Worm (Caenorhabditis elegans) whole organism, L3 larva: Measurements from ENCODE around the gene thoc-5.
A peak's percentile ranks its signal among the peaks of the same experiment; 100 is the strongest.

Experiments used
- R02D3.7 ChIP-seq: fragments of 150-350 bp; optimal IDR thresholded peaks from 2 replicates; lab custom pipeline; 2014; ENCODE audit warnings: missing biosample characterization, missing genetic modification characterization
- aly-2 ChIP-seq: fragments of 150-350 bp; optimal IDR thresholded peaks from 2 replicates; lab custom pipeline; 2014; ENCODE audit warnings: missing biosample characterization, missing genetic modification characterization
- ceh-16 ChIP-seq: sonication (generic microtip); optimal IDR thresholded peaks from 2 replicates; lab custom pipeline; 2017; ENCODE audit warnings: missing biosample characterization, missing genetic modification characterization
- ceh-28 ChIP-seq: fragments of 150-350 bp; optimal IDR thresholded peaks from 2 replicates; lab custom pipeline; 2014; ENCODE audit warnings: missing biosample characterization, missing genetic modification reagents, missing genetic modification characterization
- ceh-82 ChIP-seq: fragments of 150-350 bp; optimal IDR thresholded peaks from 2 replicates; lab custom pipeline; 2014; ENCODE audit warnings: missing biosample characterization, missing genetic modification characterization
- ceh-9 ChIP-seq: sonication (generic microtip); optimal IDR thresholded peaks from 2 replicates; lab custom pipeline; 2018; ENCODE audit warnings: missing biosample characterization, missing genetic modification characterization
- daf-12 ChIP-seq: fragments of 150-350 bp; optimal IDR thresholded peaks from 2 replicates; lab custom pipeline; 2014; ENCODE audit warnings: missing biosample characterization, missing genetic modification reagents, missing genetic modification characterization
- egl-27 ChIP-seq: sonication (generic microtip); optimal IDR thresholded peaks from 4 replicates; lab custom pipeline; 2017; ENCODE audit warnings: missing biosample characterization, missing genetic modification reagents, missing genetic modification characterization
- egl-5 ChIP-seq: fragments of 150-350 bp; optimal IDR thresholded peaks from 2 replicates; lab custom pipeline; 2017; ENCODE audit warnings: missing biosample characterization, missing genetic modification reagents, missing genetic modification characterization, inconsistent platforms
- elt-1 ChIP-seq: fragments of 150-350 bp; optimal IDR thresholded peaks from 2 replicates; lab custom pipeline; 2014; ENCODE audit warnings: missing biosample characterization, missing genetic modification characterization
- elt-2 ChIP-seq: sonication (generic microtip); optimal IDR thresholded peaks from 2 replicates; lab custom pipeline; 2016; ENCODE audit warnings: missing genetic modification reagents, mild to moderate bottlenecking, missing genetic modification characterization, missing compliant biosample characterization
- elt-3 ChIP-seq, 3 experiments: fragments of 150-350 bp in 1 of 3; sonication (generic microtip) in 2 of 3; optimal IDR thresholded peaks; 2 replicates in 2 of 3; 4 replicates in 1 of 3; lab custom pipeline; 2014 to 2017; ENCODE audit warnings: missing biosample characterization in 3 of 3, missing genetic modification characterization in 3 of 3
- eor-1 ChIP-seq, 2 experiments: fragments of 150-350 bp; optimal IDR thresholded peaks; 2 replicates each; lab custom pipeline; 2014 to 2018; ENCODE audit warnings: missing biosample characterization in 2 of 2, missing genetic modification characterization in 2 of 2
- fkh-10 ChIP-seq: sonication (generic microtip); optimal IDR thresholded peaks from 2 replicates; lab custom pipeline; 2017; ENCODE audit warnings: missing biosample characterization, missing genetic modification reagents, missing genetic modification characterization
- fkh-2 ChIP-seq: fragments of 150-350 bp; optimal IDR thresholded peaks from 2 replicates; lab custom pipeline; 2014; ENCODE audit warnings: missing biosample characterization, missing genetic modification reagents, missing genetic modification characterization
- fos-1 ChIP-seq: fragments of 150-350 bp; optimal IDR thresholded peaks from 2 replicates; lab custom pipeline; 2014; ENCODE audit warnings: missing biosample characterization, missing genetic modification characterization
- hmg-11 ChIP-seq: sonication (generic microtip); optimal IDR thresholded peaks from 2 replicates; lab custom pipeline; 2016; ENCODE audit warnings: missing genetic modification characterization, missing compliant biosample characterization
- jun-1 ChIP-seq: fragments of 150-350 bp; optimal IDR thresholded peaks from 2 replicates; lab custom pipeline; 2014; ENCODE audit warnings: missing biosample characterization, missing genetic modification reagents, missing genetic modification characterization
- lin-15B ChIP-seq: fragments of 150-350 bp; optimal IDR thresholded peaks from 2 replicates; lab custom pipeline; 2014; ENCODE audit warnings: missing biosample characterization, missing genetic modification characterization
- lin-39 ChIP-seq: fragments of 150-350 bp; optimal IDR thresholded peaks from 2 replicates; lab custom pipeline; 2018; ENCODE audit warnings: missing biosample characterization, missing genetic modification reagents, missing genetic modification characterization
- lsy-12 ChIP-seq: sonication (generic microtip); optimal IDR thresholded peaks from 2 replicates; lab custom pipeline; 2016; ENCODE audit warnings: mild to moderate bottlenecking, missing genetic modification characterization, missing compliant biosample characterization
- mml-1 ChIP-seq: fragments of 150-350 bp; sonication (generic microtip); optimal IDR thresholded peaks from 3 replicates; lab custom pipeline; 2014; ENCODE audit warnings: missing biosample characterization, missing genetic modification characterization
- nfya-1 ChIP-seq: sonication (generic microtip); optimal IDR thresholded peaks from 2 replicates; lab custom pipeline; 2017; ENCODE audit warnings: missing genetic modification characterization, mild to moderate bottlenecking, missing compliant biosample characterization, antibody characterized with exemption, moderate library complexity; ENCODE audit not compliant: insufficient read depth
- nhr-11 ChIP-seq: fragments of 150-350 bp; optimal IDR thresholded peaks from 2 replicates; lab custom pipeline; 2014; ENCODE audit warnings: missing biosample characterization, missing genetic modification characterization
- nhr-12 ChIP-seq: fragments of 150-350 bp; optimal IDR thresholded peaks from 2 replicates; lab custom pipeline; 2014; ENCODE audit warnings: missing biosample characterization, missing genetic modification characterization
- nhr-23 ChIP-seq: fragments of 150-350 bp; optimal IDR thresholded peaks from 2 replicates; lab custom pipeline; 2014; ENCODE audit warnings: missing biosample characterization, missing genetic modification reagents, missing genetic modification characterization
- nhr-237 ChIP-seq: fragments of 150-350 bp; optimal IDR thresholded peaks from 2 replicates; lab custom pipeline; 2014; ENCODE audit warnings: missing biosample characterization, missing genetic modification characterization
- nhr-25 ChIP-seq: sonication (generic microtip); optimal IDR thresholded peaks from 2 replicates; lab custom pipeline; 2017; ENCODE audit warnings: missing biosample characterization, missing genetic modification characterization
- nhr-28 ChIP-seq: fragments of 150-350 bp; optimal IDR thresholded peaks from 2 replicates; lab custom pipeline; 2014; ENCODE audit warnings: missing biosample characterization, missing genetic modification characterization
- nhr-43 ChIP-seq: sonication (generic microtip); optimal IDR thresholded peaks from 2 replicates; lab custom pipeline; 2016; ENCODE audit warnings: mild to moderate bottlenecking, missing genetic modification characterization, missing compliant biosample characterization; ENCODE audit not compliant: poor library complexity, severe bottlenecking
- nhr-67 ChIP-seq: fragments of 150-350 bp; optimal IDR thresholded peaks from 2 replicates; lab custom pipeline; 2014; ENCODE audit warnings: missing biosample characterization, missing genetic modification characterization
- nhr-76 ChIP-seq: fragments of 150-350 bp; sonication (generic microtip); optimal IDR thresholded peaks from 5 replicates; lab custom pipeline; 2014; ENCODE audit warnings: missing biosample characterization, missing genetic modification characterization
- nhr-77 ChIP-seq: fragments of 150-350 bp; optimal IDR thresholded peaks from 2 replicates; lab custom pipeline; 2014; ENCODE audit warnings: missing biosample characterization, missing genetic modification characterization
- pha-4 ChIP-seq: fragments of 150-350 bp; optimal IDR thresholded peaks from 2 replicates; lab custom pipeline; 2014; ENCODE audit warnings: missing biosample characterization, missing genetic modification reagents, missing genetic modification characterization
- pqm-1 ChIP-seq: fragments of 150-350 bp; optimal IDR thresholded peaks from 2 replicates; lab custom pipeline; 2017; ENCODE audit warnings: missing biosample characterization, missing genetic modification characterization, inconsistent platforms
- sea-2 ChIP-seq: fragments of 150-350 bp; sonication (generic microtip); optimal IDR thresholded peaks from 4 replicates; lab custom pipeline; 2014; ENCODE audit warnings: missing biosample characterization, missing genetic modification reagents, missing genetic modification characterization
- skn-1 ChIP-seq: fragments of 150-350 bp; optimal IDR thresholded peaks from 2 replicates; lab custom pipeline; 2014; ENCODE audit warnings: missing biosample characterization, missing genetic modification characterization
- snpc-4 ChIP-seq: fragments of 150-350 bp; optimal IDR thresholded peaks from 2 replicates; lab custom pipeline; 2014; ENCODE audit warnings: missing biosample characterization, missing genetic modification characterization
- tbx-2 ChIP-seq: sonication (generic microtip); optimal IDR thresholded peaks from 2 replicates; lab custom pipeline; 2016; ENCODE audit warnings: mild to moderate bottlenecking, missing genetic modification characterization, missing compliant biosample characterization
- unc-62 ChIP-seq: fragments of 150-350 bp; sonication (generic microtip); optimal IDR thresholded peaks from 4 replicates; lab custom pipeline; 2014; ENCODE audit warnings: missing biosample characterization, missing genetic modification reagents, missing genetic modification characterization
- zag-1 ChIP-seq: fragments of 150-350 bp; optimal IDR thresholded peaks from 2 replicates; lab custom pipeline; 2014; ENCODE audit warnings: missing biosample characterization, missing genetic modification characterization
- ztf-11 ChIP-seq: fragments of 150-350 bp; optimal IDR thresholded peaks from 2 replicates; lab custom pipeline; 2014; ENCODE audit warnings: missing biosample characterization, missing genetic modification characterization
- ztf-4 ChIP-seq: fragments of 150-350 bp; optimal IDR thresholded peaks from 2 replicates; lab custom pipeline; 2014; ENCODE audit warnings: missing biosample characterization, missing genetic modification characterization

The thoc-5 gene

ce11 chrIII:5310940-5311339 is 38.3 kb downstream of the thoc-5 start, which contains the start of gene pqe-1:
TSS of gene pqe-1 (plus strand) at chrIII:5311240.
- TF ChIP-seq nhr-23 (tag; lab: Kevin White, UChicago) (no peak), ceh-82 (tag; lab: Kevin White, UChicago) (no peak), ztf-11 (tag; lab: Kevin White, UChicago) (no peak), jun-1 (no peak), egl-27 (tag; lab: Kevin White, UChicago) (no peak), R02D3.7 (tag; lab: Kevin White, UChicago) (no peak)

- TF ChIP-seq nhr-28 (tag; lab: Kevin White, UChicago) (no peak), R02D3.7 (tag; lab: Kevin White, UChicago) (no peak), egl-27 (tag; lab: Kevin White, UChicago) (no peak), lsy-12 (tag; lab: Kevin White, UChicago) (no peak), ztf-11 (tag; lab: Kevin White, UChicago) (no peak), nhr-12 (tag; lab: Kevin White, UChicago) (no peak), ztf-4 (tag; lab: Kevin White, UChicago) (no peak), mml-1 (tag; lab: Kevin White, UChicago) (no peak), pqm-1 (no peak), unc-62 (GFP tag; lab: Kevin White, UChicago) (no peak), elt-3 (tag; optimal IDR thresholded peaks at IDR 0.05; lab: Kevin White, UChicago) (no peak), aly-2 (tag; lab: Kevin White, UChicago) (no peak), elt-2 (tag; lab: Kevin White, UChicago) (no peak), nfya-1 (tag; lab: Kevin White, UChicago) (no peak), sea-2 (GFP tag; lab: Kevin White, UChicago) (no peak), nhr-237 (tag; lab: Kevin White, UChicago) (no peak), fos-1 (no peak), ceh-16 (tag; lab: Kevin White, UChicago) (no peak), jun-1 (no peak), ceh-28 (tag; lab: Kevin White, UChicago) (no peak)
Observed at ce11 chrIII:5310403-5310802, 38.8 kb downstream of the thoc-5 start.

- peak; percentile 63 for TF ChIP-seq lin-15B (tag; lab: Kevin White, UChicago)
- TF ChIP-seq mml-1 (tag; lab: Kevin White, UChicago), result no peak
- TF ChIP-seq zag-1 (tag; lab: Kevin White, UChicago), result no peak
- no peak for TF ChIP-seq nhr-77 (tag; lab: Kevin White, UChicago)
- TF ChIP-seq elt-1, result no peak
- TF ChIP-seq sea-2 (GFP tag; lab: Kevin White, UChicago), result no peak
- peak; percentile 58 for TF ChIP-seq hmg-11 (tag; lab: Kevin White, UChicago)
- peak; percentile 68 for TF ChIP-seq pha-4
- peak; percentile 75 for TF ChIP-seq nhr-43 (tag; lab: Kevin White, UChicago)
- peak; percentile 21 for TF ChIP-seq snpc-4 (tag; lab: Kevin White, UChicago)
- no peak for TF ChIP-seq jun-1
- no peak for TF ChIP-seq egl-5 (tag; lab: Kevin White, UChicago)
- peak; percentile 87 for TF ChIP-seq ceh-28 (tag; lab: Kevin White, UChicago)
- peak; percentile 80 for TF ChIP-seq nfya-1 (tag; lab: Kevin White, UChicago)
- TF ChIP-seq lin-39, result peak; percentile 40
- peak; percentile 2 for TF ChIP-seq elt-2 (tag; lab: Kevin White, UChicago)
- TF ChIP-seq nhr-25, result peak; percentile 59
- TF ChIP-seq nhr-23 (tag; lab: Kevin White, UChicago), result peak; percentile 64
- no peak for TF ChIP-seq eor-1 (tag; optimal IDR thresholded peaks at IDR 0.05; lab: Kevin White, UChicago)
Observed at ce11 chrIII:5308278-5308677, 40.9 kb downstream of the thoc-5 start, which contains the start of gene mog-3. TSS of gene mog-3 (plus strand) at chrIII:5308596.

- TF ChIP-seq lin-15B (tag; lab: Kevin White, UChicago), result peak; percentile 31
- no peak for TF ChIP-seq sea-2 (GFP tag; lab: Kevin White, UChicago)
- TF ChIP-seq fkh-2 (tag; lab: Kevin White, UChicago), result no peak
- peak; percentile 88 for TF ChIP-seq pha-4
- no peak for TF ChIP-seq lin-39
- TF ChIP-seq ceh-28 (tag; lab: Kevin White, UChicago), result no peak
- TF ChIP-seq elt-1, result no peak
- TF ChIP-seq nhr-76 (tag; lab: Kevin White, UChicago), result no peak
- no peak for TF ChIP-seq eor-1 (tag; optimal IDR thresholded peaks at IDR 0.05; lab: Kevin White, UChicago)
- no peak for TF ChIP-seq fos-1
- no peak for TF ChIP-seq daf-12 (tag; lab: Kevin White, UChicago)
- TF ChIP-seq nhr-28 (tag; lab: Kevin White, UChicago), result no peak
- no peak for TF ChIP-seq nhr-11 (tag; lab: Kevin White, UChicago)
- TF ChIP-seq pqm-1, result no peak
- peak; percentile 63 for TF ChIP-seq lsy-12 (tag; lab: Kevin White, UChicago)
- TF ChIP-seq fkh-10 (GFP tag; lab: Kevin White, UChicago), result no peak
- no peak for TF ChIP-seq zag-1 (tag; lab: Kevin White, UChicago)
- peak; percentile 27 for TF ChIP-seq elt-2 (tag; lab: Kevin White, UChicago)
- TF ChIP-seq skn-1, result peak; percentile 23
- TF ChIP-seq nhr-67 (tag; lab: Kevin White, UChicago), result no peak
- TF ChIP-seq ztf-11 (tag; lab: Kevin White, UChicago), result no peak
- TF ChIP-seq nfya-1 (tag; lab: Kevin White, UChicago), result peak; percentile 40
- peak; percentile 11 for TF ChIP-seq ceh-82 (tag; lab: Kevin White, UChicago)
- peak; percentile 60 for TF ChIP-seq tbx-2 (tag; lab: Kevin White, UChicago)
- TF ChIP-seq nhr-237 (tag; lab: Kevin White, UChicago), result no peak
- TF ChIP-seq egl-27 (tag; lab: Kevin White, UChicago), result peak; percentile 21
- TF ChIP-seq jun-1, result no peak
- TF ChIP-seq nhr-43 (tag; lab: Kevin White, UChicago), result peak; percentile 81
- no peak for TF ChIP-seq ceh-9 (tag; lab: Kevin White, UChicago)
Observed at ce11 chrIII:5305725-5306124, 43.5 kb downstream of the thoc-5 start.
